Fruit fly (Drosophila melanogaster) whole organism: ENCODE data around the gene Rab9.

Experiments used
- pan ChIP-seq: fragments of >200 bp; optimal IDR thresholded peaks from 2 replicates; lab custom pipeline; 2017
- usp ChIP-seq: fragments of >200 bp; optimal IDR thresholded peaks from 2 replicates; lab custom pipeline; 2017; ENCODE audit warnings: missing biosample characterization, missing genetic modification characterization, mixed read lengths

DNA sequence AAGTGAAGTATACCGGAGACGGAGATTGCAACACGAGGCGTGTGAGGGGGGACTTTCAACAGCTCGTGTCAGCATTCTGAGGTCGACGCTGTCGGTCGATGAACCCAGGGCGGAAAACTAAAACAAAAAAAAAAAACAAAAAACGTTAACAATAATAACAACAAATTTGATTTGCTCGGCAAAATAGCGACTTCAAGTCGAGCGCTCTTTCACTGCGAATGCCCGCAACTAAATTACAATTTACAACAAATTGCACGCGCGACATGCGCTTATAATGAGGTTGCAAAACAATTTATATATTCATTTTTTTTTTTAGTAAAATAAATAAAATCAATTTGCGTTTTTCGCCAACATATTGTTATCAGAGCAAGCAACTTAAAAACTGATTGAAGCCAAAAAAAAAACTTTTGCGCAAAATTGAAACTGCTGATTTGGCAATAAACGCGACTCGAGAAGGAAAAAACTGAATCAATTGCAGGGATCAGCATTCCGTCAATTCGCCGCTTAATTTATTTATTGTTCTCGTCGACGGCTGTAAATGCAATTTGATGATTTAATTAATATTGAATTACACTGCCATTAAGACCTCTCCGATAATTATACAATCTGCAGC, 41.1 kb downstream of the Rab9 start:
- TF ChIP-seq usp (GFP tag; lab: Kevin White, UChicago) (no peak), pan (lab: Kevin White, UChicago) (no peak)
